Worm (Caenorhabditis elegans) whole organism, L1 larva: ENCODE results near the gene fbxb-54.
"Not testable (repeated sequence)": the region's sequence is repeated elsewhere in the genome, so short reads cannot be mapped to it uniquely, and the experiment has no call there.

Experiments
- C34B4.2 ChIP-seq: sonication (generic microtip); optimal IDR thresholded peaks from 2 replicates; lab custom pipeline; 2017; ENCODE audit warnings: mild to moderate bottlenecking, missing genetic modification characterization, missing compliant biosample characterization
- Y116A8C.19 ChIP-seq: sonication (generic microtip); optimal IDR thresholded peaks from 2 replicates; lab custom pipeline; 2016; ENCODE audit warnings: missing compliant biosample characterization, missing genetic modification characterization, borderline replicate concordance
- blmp-1 ChIP-seq: fragments of 150-350 bp; optimal IDR thresholded peaks from 2 replicates; lab custom pipeline; 2014; ENCODE audit warnings: missing biosample characterization, missing genetic modification characterization
- ceh-63 ChIP-seq: fragments of 200-800 bp; sonication (Bioruptor generic); optimal IDR thresholded peaks from 2 replicates; lab custom pipeline; 2018; ENCODE audit warnings: mild to moderate bottlenecking, missing genetic modification characterization, missing compliant biosample characterization
- ceh-82 ChIP-seq, 3 experiments: fragments of 150-350 bp in 1 of 3; sonication (generic microtip) in 2 of 3; optimal IDR thresholded peaks; 2 replicates each; lab custom pipeline; 2014 to 2017; ENCODE audit warnings: missing biosample characterization in 3 of 3, missing genetic modification characterization in 3 of 3
- dsc-1 ChIP-seq: sonication (generic microtip); optimal IDR thresholded peaks from 2 replicates; lab custom pipeline; 2016; ENCODE audit warnings: mild to moderate bottlenecking, missing genetic modification characterization, missing compliant biosample characterization
- egl-13 ChIP-seq: sonication (generic microtip); optimal IDR thresholded peaks from 2 replicates; lab custom pipeline; 2016; ENCODE audit warnings: missing genotype, missing genetic modification reagents, missing genetic modification characterization, missing compliant biosample characterization
- fkh-10 ChIP-seq: sonication (generic microtip); optimal IDR thresholded peaks from 2 replicates; lab custom pipeline; 2017; ENCODE audit warnings: missing biosample characterization, missing genetic modification reagents, missing genetic modification characterization
- fkh-8 ChIP-seq: sonication (generic microtip); optimal IDR thresholded peaks from 2 replicates; lab custom pipeline; 2016; ENCODE audit warnings: mild to moderate bottlenecking, missing genetic modification characterization, missing compliant biosample characterization
- fos-1 ChIP-seq: fragments of 150-350 bp; optimal IDR thresholded peaks from 2 replicates; lab custom pipeline; 2014; ENCODE audit warnings: missing biosample characterization, missing genetic modification characterization
- hlh-17 ChIP-seq: fragments of 200-800 bp; sonication (Bioruptor generic); optimal IDR thresholded peaks from 2 replicates; lab custom pipeline; 2018; ENCODE audit warnings: missing genetic modification characterization, mild to moderate bottlenecking, missing compliant biosample characterization, moderate library complexity, borderline replicate concordance
- hlh-4 ChIP-seq: sonication (generic microtip); optimal IDR thresholded peaks from 2 replicates; lab custom pipeline; 2016; ENCODE audit warnings: mild to moderate bottlenecking, missing genetic modification characterization, missing compliant biosample characterization
- hpl-2 ChIP-seq: fragments of 150-350 bp; optimal IDR thresholded peaks from 2 replicates; lab custom pipeline; 2014; ENCODE audit warnings: missing biosample characterization, missing genetic modification reagents, missing genetic modification characterization
- isw-1 ChIP-seq: fragments of 200-800 bp; sonication (Bioruptor generic); IDR thresholded peaks from 2 replicates; pipeline ENCODE4 v1.3.6; 2022; ENCODE audit warnings: missing genetic modification characterization, missing compliant biosample characterization
- lin-13 ChIP-seq: fragments of 150-350 bp; optimal IDR thresholded peaks from 2 replicates; lab custom pipeline; 2014; ENCODE audit warnings: missing biosample characterization, missing genetic modification reagents, missing genetic modification characterization
- lin-14 ChIP-seq: fragments of 200-800 bp; sonication (Bioruptor generic); optimal IDR thresholded peaks from 2 replicates; lab custom pipeline; 2018; ENCODE audit warnings: mild to moderate bottlenecking, missing genetic modification characterization, moderate library complexity, missing compliant biosample characterization
- lin-35 ChIP-seq, 2 experiments: fragments of 150-350 bp; optimal IDR thresholded peaks; 2 replicates each; lab custom pipeline; 2014; ENCODE audit warnings: missing biosample characterization in 2 of 2, missing genetic modification characterization in 2 of 2, missing genetic modification reagents in 2 of 2
- lin-39 ChIP-seq: fragments of 150-350 bp; optimal IDR thresholded peaks from 2 replicates; lab custom pipeline; 2014; ENCODE audit warnings: missing biosample characterization, missing genetic modification reagents, missing genetic modification characterization
- lir-3 ChIP-seq: sonication (generic microtip); optimal IDR thresholded peaks from 2 replicates; lab custom pipeline; 2016; ENCODE audit warnings: mild to moderate bottlenecking, missing genetic modification characterization, moderate library complexity, missing compliant biosample characterization; ENCODE audit not compliant: poor library complexity
- mdl-1 ChIP-seq, 2 experiments: fragments of 150-350 bp; optimal IDR thresholded peaks; 2 replicates each; lab custom pipeline; 2014 to 2017; ENCODE audit warnings: missing biosample characterization in 2 of 2, missing genetic modification characterization in 2 of 2, inconsistent platforms in 1 of 2
- nhr-11 ChIP-seq: fragments of 150-350 bp; optimal IDR thresholded peaks from 2 replicates; lab custom pipeline; 2014; ENCODE audit warnings: missing biosample characterization, missing genetic modification characterization
- nhr-20 ChIP-seq: sonication (generic microtip); optimal IDR thresholded peaks from 2 replicates; lab custom pipeline; 2016; ENCODE audit warnings: mild to moderate bottlenecking, missing genetic modification characterization, missing compliant biosample characterization
- nhr-237 ChIP-seq: fragments of 150-350 bp; optimal IDR thresholded peaks from 2 replicates; lab custom pipeline; 2014; ENCODE audit warnings: missing biosample characterization, missing genetic modification characterization
- nhr-28 ChIP-seq: fragments of 150-350 bp; optimal IDR thresholded peaks from 2 replicates; lab custom pipeline; 2014; ENCODE audit warnings: missing biosample characterization, missing genetic modification characterization
- nhr-71 ChIP-seq: sonication (generic microtip); optimal IDR thresholded peaks from 2 replicates; lab custom pipeline; 2016; ENCODE audit warnings: mild to moderate bottlenecking, missing genetic modification characterization, moderate library complexity, missing compliant biosample characterization
- nhr-85 ChIP-seq: sonication (generic microtip); peaks from one replicate; lab custom pipeline; 2016; ENCODE audit warnings: missing genetic modification characterization, inconsistent platforms, missing compliant biosample characterization
- pag-3 ChIP-seq: sonication (generic microtip); optimal IDR thresholded peaks from 2 replicates; lab custom pipeline; 2017; ENCODE audit warnings: missing genetic modification characterization, mild to moderate bottlenecking, missing compliant biosample characterization, antibody characterized with exemption, borderline replicate concordance; ENCODE audit not compliant: insufficient read depth
- sox-4 ChIP-seq: sonication (generic microtip); optimal IDR thresholded peaks from 2 replicates; lab custom pipeline; 2016; ENCODE audit warnings: missing genetic modification characterization, missing compliant biosample characterization
- sptf-1 ChIP-seq: fragments of 150-350 bp; optimal IDR thresholded peaks from 2 replicates; lab custom pipeline; 2014; ENCODE audit warnings: missing biosample characterization, missing genetic modification characterization
- sup-37 ChIP-seq: fragments of 200-800 bp; sonication (Bioruptor generic); optimal IDR thresholded peaks from 2 replicates; lab custom pipeline; 2018; ENCODE audit warnings: mild to moderate bottlenecking, missing genetic modification characterization, missing compliant biosample characterization
- unc-62 ChIP-seq: fragments of 150-350 bp; optimal IDR thresholded peaks from 2 replicates; lab custom pipeline; 2014; ENCODE audit warnings: missing biosample characterization, missing genetic modification reagents, missing genetic modification characterization
- zag-1 ChIP-seq: fragments of 150-350 bp; optimal IDR thresholded peaks from 2 replicates; lab custom pipeline; 2014; ENCODE audit warnings: missing biosample characterization, missing genetic modification characterization

fbxb-54 gene

DNA sequence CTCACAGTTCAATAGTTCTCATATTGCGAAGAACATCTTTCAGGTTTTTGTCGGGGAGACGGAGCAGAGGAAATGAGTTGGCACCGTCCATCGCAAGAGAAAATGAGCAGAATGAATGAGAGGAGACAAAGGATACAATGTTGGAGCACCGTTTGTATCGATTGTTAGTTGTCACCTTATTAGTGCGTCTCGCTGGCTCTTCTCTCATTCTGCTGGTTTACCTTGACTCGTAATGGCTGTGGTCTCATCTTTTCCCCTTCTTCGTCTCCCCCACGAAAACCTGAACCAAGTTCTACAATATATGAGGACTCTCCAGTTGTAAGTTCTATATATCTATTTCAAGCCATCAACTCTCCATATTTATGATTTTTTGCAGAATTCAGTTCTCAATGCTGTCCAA is at the start of gene fbxb-54, which contains the start of gene fbxb-50:
Gene fbxb-54 (minus strand): TSS at position 101 of the 400 bp plus-strand sequence.
Gene fbxb-50 (plus strand): TSS at position 227 of the 400 bp plus-strand sequence.
- not testable (repeated sequence) for TF ChIP-seq ceh-82 (tag; optimal IDR thresholded peaks at IDR 0.05; lab: Kevin White, UChicago); nhr-237; ceh-63

DNA sequence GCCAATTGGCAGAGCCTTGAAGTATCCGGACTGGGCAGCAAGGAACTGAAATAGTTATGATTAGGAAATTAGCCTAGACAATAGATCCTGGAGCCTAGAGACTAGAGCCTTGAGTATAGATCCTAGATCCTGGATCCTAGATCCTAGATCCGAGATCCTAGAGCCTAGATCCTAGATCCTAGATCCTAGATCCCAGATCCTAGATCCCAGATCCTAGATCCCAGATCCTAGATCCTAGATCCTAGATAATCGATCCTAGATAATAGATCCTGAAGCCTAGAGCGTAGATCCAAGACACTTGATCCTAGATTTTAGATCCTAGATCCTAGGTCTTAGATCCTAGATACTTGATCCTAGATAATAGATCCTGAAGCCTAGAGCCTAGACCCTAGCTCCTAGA is 48.9 kb upstream of the fbxb-54 start:
- TF ChIP-seq hlh-4 (tag; lab: Kevin White, UChicago): no peak
- TF ChIP-seq sox-4: no peak
- no peak for TF ChIP-seq zag-1
- TF ChIP-seq egl-13 (tag; lab: Kevin White, UChicago): no peak
- no peak for TF ChIP-seq sup-37 (GFP tag; lab: Kevin White, UChicago)
- no peak for TF ChIP-seq fos-1 (tag; lab: Kevin White, UChicago)

DNA sequence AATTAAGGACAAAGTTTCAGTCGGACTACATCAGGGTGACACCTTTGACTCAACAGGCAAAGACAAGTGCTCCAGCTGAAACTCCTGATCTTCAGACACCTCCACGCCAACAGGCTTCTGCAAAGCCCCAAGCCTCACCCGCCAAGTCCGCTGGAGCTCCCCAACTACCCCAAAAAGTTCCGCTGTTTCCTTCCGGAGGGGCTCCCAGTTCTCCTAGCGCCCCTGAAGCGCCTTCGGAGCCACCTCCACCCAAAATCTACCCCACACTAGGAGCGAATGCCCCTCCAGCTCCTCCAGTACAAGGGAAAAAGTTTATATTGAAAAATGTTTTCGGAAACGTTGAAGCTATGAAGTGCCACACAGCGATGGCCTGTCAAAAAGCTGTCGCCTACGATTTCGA is 46.9 kb upstream of the fbxb-54 start:
- TF ChIP-seq hlh-4 (tag; lab: Kevin White, UChicago): no peak
- TF ChIP-seq Y116A8C.19 (tag; lab: Kevin White, UChicago): no peak
- TF ChIP-seq nhr-85 (tag; lab: Kevin White, UChicago): no peak
- TF ChIP-seq nhr-20 (tag; lab: Kevin White, UChicago): no peak

DNA sequence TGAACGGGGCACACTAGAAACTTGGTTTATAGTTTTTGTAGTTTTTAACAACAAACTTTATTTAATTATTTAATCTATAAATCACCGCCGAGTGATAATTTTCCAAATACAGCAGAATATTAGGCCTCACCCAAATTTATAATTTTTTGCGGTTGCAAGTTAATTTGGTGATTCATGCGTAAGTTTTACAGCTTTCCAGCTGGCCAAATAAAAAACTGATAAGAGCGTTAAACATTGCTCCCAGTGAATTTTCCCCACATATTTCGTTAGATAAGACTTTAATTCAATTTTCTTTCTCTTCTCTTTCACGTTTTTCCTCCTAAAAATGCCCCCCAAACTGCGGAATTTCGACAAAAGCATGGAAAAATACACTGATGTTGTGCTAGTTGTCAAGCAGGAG is 45.4 kb upstream of the fbxb-54 start, which contains the start of gene bath-47:
Gene bath-47 (plus strand): TSS at position 305 of the 400 bp plus-strand sequence.
- TF ChIP-seq unc-62: no peak
- TF ChIP-seq nhr-71 (tag; lab: Kevin White, UChicago): no peak
- no peak for TF ChIP-seq sup-37 (GFP tag; lab: Kevin White, UChicago)
- TF ChIP-seq mdl-1 (tag; optimal IDR thresholded peaks at IDR 0.05; lab: Kevin White, UChicago): no peak
- no peak for TF ChIP-seq lin-39 (tag; lab: Kevin White, UChicago)
- TF ChIP-seq lir-3 (tag; lab: Kevin White, UChicago): no peak
- TF ChIP-seq lin-35 (GFP tag; optimal IDR thresholded peaks at IDR 0.05; lab: Kevin White, UChicago): no peak
- TF ChIP-seq lin-13 (GFP tag; lab: Kevin White, UChicago): no peak
- TF ChIP-seq pag-3: no peak
- no peak for TF ChIP-seq blmp-1 (tag; lab: Kevin White, UChicago)
- no peak for TF ChIP-seq fkh-10 (GFP tag; lab: Kevin White, UChicago)
- TF ChIP-seq lin-14 (GFP tag; lab: Kevin White, UChicago): no peak
- no peak for TF ChIP-seq nhr-28

DNA sequence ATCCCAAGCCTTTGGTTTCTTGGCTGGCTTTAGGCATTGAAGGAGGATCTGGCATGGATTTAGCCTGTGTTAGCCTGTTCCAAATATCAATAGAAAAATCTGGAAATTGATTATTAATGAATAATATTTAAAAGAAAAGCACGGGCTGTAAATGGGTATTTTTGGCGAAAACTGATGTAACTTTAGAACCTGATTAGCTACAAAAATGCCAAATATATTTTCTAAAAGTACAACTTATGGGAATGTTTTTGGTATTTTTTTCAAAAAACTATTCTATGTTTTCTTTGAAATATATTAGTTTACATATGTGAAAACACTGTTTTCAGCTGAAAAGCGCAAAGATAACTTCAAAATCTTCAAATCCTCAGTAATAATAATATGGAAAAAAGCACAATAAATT is 44.5 kb upstream of the fbxb-54 start, which contains the start of gene bath-26:
Gene bath-26 (minus strand): TSS at position 101 of the 400 bp plus-strand sequence.
- TF ChIP-seq lir-3 (tag; lab: Kevin White, UChicago) (no peak), sox-4 (no peak), sup-37 (GFP tag; lab: Kevin White, UChicago) (no peak), hlh-17 (GFP tag; lab: Kevin White, UChicago) (no peak), nhr-85 (tag; lab: Kevin White, UChicago) (no peak), fkh-8 (tag; lab: Kevin White, UChicago) (no peak), sptf-1 (tag; lab: Kevin White, UChicago) (no peak), pag-3 (no peak), hpl-2 (GFP tag; lab: Kevin White, UChicago) (no peak), isw-1 (no peak), nhr-11 (tag; lab: Kevin White, UChicago) (no peak), unc-62 (no peak), dsc-1 (no peak), egl-13 (tag; lab: Kevin White, UChicago) (no peak), C34B4.2 (tag; lab: Kevin White, UChicago) (no peak)
- TF ChIP-seq, all 84 proteins: peak for 0
